Worm (Caenorhabditis elegans): Measurements from ENCODE around the gene Y82E9BR.14.

DNA sequence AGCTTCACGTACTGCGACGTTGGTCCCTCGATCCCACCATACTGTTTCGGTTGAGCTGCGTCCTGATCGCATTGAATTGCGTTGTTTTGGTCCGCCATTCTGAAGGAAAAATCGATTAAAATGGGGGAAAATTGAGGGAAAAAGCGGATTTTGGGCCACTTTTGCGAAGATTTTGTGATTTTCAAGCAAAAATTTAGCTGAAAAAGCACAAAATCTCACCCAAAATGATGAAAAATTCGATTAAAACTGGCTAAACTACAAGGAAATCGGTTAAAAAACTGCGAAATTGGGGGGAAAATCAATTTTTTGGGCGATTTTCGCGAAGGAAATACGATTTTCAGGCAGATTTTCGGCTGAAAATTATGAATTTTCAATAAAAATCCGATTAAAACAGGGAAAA, 3.2 kb upstream of the Y82E9BR.14 start, which contains the start of gene elc-1:
- TF ChIP-seq nhr-6 (tag; optimal IDR thresholded peaks at IDR 0.05) (no peak), nhr-41 (GFP tag; IDR thresholded peaks at IDR 0.05) (no peak), nhr-237 (tag; optimal IDR thresholded peaks at IDR 0.05) (no peak), pha-4 (GFP tag; IDR thresholded peaks at IDR 0.05) (no peak), pha-4 (tag; optimal IDR thresholded peaks at IDR 0.05) (no peak), ceh-82 (tag; optimal IDR thresholded peaks at IDR 0.05) (no peak), unc-62 (GFP tag; optimal IDR thresholded peaks at IDR 0.05 in 1 of 2) (no peak), unc-62 (tag; optimal IDR thresholded peaks at IDR 0.05) (no peak)
